Fruit fly (Drosophila melanogaster) whole organism, embryonic: ENCODE data around the gene P5CDh1.
A peak's percentile ranks its signal among the peaks of the same experiment; 100 is the strongest.

Source experiments
- CG12659 ChIP-seq: fragments of 200-800 bp; sonication (Bioruptor generic); optimal IDR thresholded peaks from 3 replicates; lab custom pipeline; 2017; ENCODE audit warnings: mild to moderate bottlenecking, missing biosample characterization, missing genetic modification reagents, missing genetic modification characterization
- CG14050 ChIP-seq: fragments of 200-800 bp; sonication (Bioruptor generic); IDR thresholded peaks from 3 replicates; pipeline ENCODE4 v1.3.6; 2022; ENCODE audit warnings: missing biosample characterization, missing genetic modification characterization
- CG17568 ChIP-seq: fragments of 200-800 bp; sonication (Bioruptor generic); optimal IDR thresholded peaks from 2 replicates; lab custom pipeline; 2018; ENCODE audit warnings: missing biosample characterization, mild to moderate bottlenecking, missing genetic modification characterization, moderate library complexity
- CG17829 ChIP-seq: fragments of 200-800 bp; optimal IDR thresholded peaks from 2 replicates; lab custom pipeline; 2019; ENCODE audit warnings: missing biosample characterization, mild to moderate bottlenecking, missing genetic modification characterization, moderate library complexity
- CG1832 ChIP-seq: fragments of 200-800 bp; sonication (Bioruptor generic); optimal IDR thresholded peaks from 2 replicates; lab custom pipeline; 2017; ENCODE audit warnings: missing biosample characterization, mild to moderate bottlenecking, missing genetic modification characterization, inconsistent platforms
- CG18599 ChIP-seq: fragments of 200-800 bp; sonication (Bioruptor generic); optimal IDR thresholded peaks from 3 replicates; lab custom pipeline; 2017; ENCODE audit warnings: missing biosample characterization, missing genetic modification characterization, mild to moderate bottlenecking, moderate library complexity, missing genetic modification reagents
- CG2678 ChIP-seq: fragments of 200-800 bp; sonication (Bioruptor generic); optimal IDR thresholded peaks from 3 replicates; lab custom pipeline; 2019; ENCODE audit warnings: missing biosample characterization, mild to moderate bottlenecking, missing genetic modification characterization, moderate library complexity
- CG4424 ChIP-seq: fragments of 200-800 bp; sonication (Bioruptor generic); optimal IDR thresholded peaks from 3 replicates; lab custom pipeline; 2016; ENCODE audit warnings: missing biosample characterization, missing genetic modification characterization
- CG5180 ChIP-seq: fragments of 200-800 bp; sonication (Bioruptor generic); optimal IDR thresholded peaks from 3 replicates; lab custom pipeline; 2017; ENCODE audit warnings: missing biosample characterization, missing genetic modification characterization, mild to moderate bottlenecking, moderate library complexity, missing genetic modification reagents
- CG8765 ChIP-seq: fragments of 200-800 bp; sonication (Bioruptor generic); IDR thresholded peaks from 2 replicates; pipeline ENCODE4 v1.3.6; 2022; ENCODE audit warnings: missing biosample characterization, missing genetic modification characterization
- CG9215 ChIP-seq: fragments of 200-800 bp; sonication (Bioruptor generic); IDR thresholded peaks from 2 replicates; pipeline ENCODE4 v1.3.6; 2022; ENCODE audit warnings: missing biosample characterization, missing genetic modification characterization
- CG9609 ChIP-seq: fragments of 200-800 bp; sonication (Bioruptor generic); optimal IDR thresholded peaks from 3 replicates; lab custom pipeline; 2016; ENCODE audit warnings: missing biosample characterization, missing genetic modification characterization
- CG9876 ChIP-seq: fragments of 200-800 bp; sonication (Bioruptor generic); optimal IDR thresholded peaks from 2 replicates; lab custom pipeline; 2016; ENCODE audit warnings: missing biosample characterization, missing genetic modification characterization
- CTCF ChIP-seq: fragments of 200-800 bp; sonication (Bioruptor generic); optimal IDR thresholded peaks from 2 replicates; lab custom pipeline; 2017; ENCODE audit warnings: missing biosample characterization, mild to moderate bottlenecking, missing genetic modification characterization, moderate library complexity
- CkIIα-i1 ChIP-seq: fragments of 200-800 bp; sonication (Bioruptor generic); IDR thresholded peaks from 2 replicates; pipeline ENCODE4 v1.3.6; 2022; ENCODE audit warnings: missing biosample characterization, missing genetic modification characterization
- D19A ChIP-seq: fragments of 200-800 bp; optimal IDR thresholded peaks from 3 replicates; lab custom pipeline; 2019; ENCODE audit warnings: missing biosample characterization, mild to moderate bottlenecking, missing genetic modification characterization, moderate library complexity
- Elba2 ChIP-seq: fragments of 200-800 bp; sonication (Bioruptor generic); optimal IDR thresholded peaks from 3 replicates; lab custom pipeline; 2016; ENCODE audit warnings: missing biosample characterization, missing genetic modification characterization
- Fer3 ChIP-seq: fragments of 200-800 bp; sonication (Bioruptor generic); optimal IDR thresholded peaks from 2 replicates; lab custom pipeline; 2018; ENCODE audit warnings: missing biosample characterization, mild to moderate bottlenecking, missing genetic modification characterization, moderate library complexity
- GATAe ChIP-seq: fragments of 200-800 bp; sonication (Bioruptor generic); conservative IDR thresholded peaks from 2 replicates; pipeline ENCODE4 v1.3.6; 2022; ENCODE audit warnings: missing biosample characterization, missing genetic modification characterization
- Myb ChIP-seq: fragments of 200-800 bp; sonication (Bioruptor generic); optimal IDR thresholded peaks from 2 replicates; lab custom pipeline; 2016; ENCODE audit warnings: missing biosample characterization, missing genetic modification characterization
- NK7.1 ChIP-seq: fragments of 200-800 bp; sonication (Bioruptor generic); optimal IDR thresholded peaks from 3 replicates; lab custom pipeline; 2016; ENCODE audit warnings: missing biosample characterization, missing genetic modification characterization
- Neu2 ChIP-seq: fragments of 200-800 bp; sonication (Bioruptor generic); optimal IDR thresholded peaks from 3 replicates; lab custom pipeline; 2016; ENCODE audit warnings: missing biosample characterization, missing genetic modification characterization, borderline replicate concordance
- Nf-YB ChIP-seq: fragments of 200-800 bp; sonication (Bioruptor generic); optimal IDR thresholded peaks from 3 replicates; lab custom pipeline; 2019; ENCODE audit warnings: missing biosample characterization, mild to moderate bottlenecking, missing genetic modification characterization, moderate library complexity
- danr ChIP-seq: fragments of 200-800 bp; sonication (Bioruptor generic); IDR thresholded peaks from 2 replicates; pipeline ENCODE4 v1.3.6; 2022; ENCODE audit warnings: missing biosample characterization, missing genetic modification characterization
- dm ChIP-seq: fragments of 200-800 bp; sonication (Bioruptor generic); optimal IDR thresholded peaks from 3 replicates; lab custom pipeline; 2016; ENCODE audit warnings: missing biosample characterization, missing genetic modification characterization
- emc ChIP-seq: fragments of 200-800 bp; sonication (Bioruptor generic); optimal IDR thresholded peaks from 2 replicates; lab custom pipeline; 2016; ENCODE audit warnings: missing biosample characterization, missing genetic modification characterization
- ewg ChIP-seq: fragments of 200-800 bp; sonication (Bioruptor generic); optimal IDR thresholded peaks from 3 replicates; lab custom pipeline; 2017; ENCODE audit warnings: mild to moderate bottlenecking, missing biosample characterization, missing genetic modification reagents, missing genetic modification characterization
- fu2 ChIP-seq: fragments of 200-800 bp; sonication (Bioruptor generic); optimal IDR thresholded peaks from 2 replicates; lab custom pipeline; 2016; ENCODE audit warnings: missing biosample characterization, missing genetic modification characterization
- gcm ChIP-seq: fragments of 200-800 bp; sonication (Bioruptor generic); optimal IDR thresholded peaks from 2 replicates; lab custom pipeline; 2019; ENCODE audit warnings: missing biosample characterization, mild to moderate bottlenecking, missing genetic modification characterization, moderate library complexity
- gem ChIP-seq: fragments of 200-800 bp; sonication (Bioruptor generic); optimal IDR thresholded peaks from 2 replicates; lab custom pipeline; 2019; ENCODE audit warnings: missing biosample characterization, mild to moderate bottlenecking, missing genetic modification characterization, moderate library complexity
- grn ChIP-seq: fragments of 200-800 bp; sonication (Bioruptor generic); optimal IDR thresholded peaks from 3 replicates; lab custom pipeline; 2017; ENCODE audit warnings: missing biosample characterization, missing genetic modification characterization
- hkb ChIP-seq, 2 experiments: fragments of 200-800 bp in 1 of 2; fragments of >200 bp in 1 of 2; sonication (Bioruptor generic) in 1 of 2; IDR thresholded peaks in 1 of 2; optimal IDR thresholded peaks in 1 of 2; 2 replicates each; pipeline versions ENCODE4 v1.3.6 to Lab custom; 2017 to 2022; ENCODE audit warnings: missing biosample characterization in 1 of 2, missing genetic modification characterization in 1 of 2
- lab ChIP-seq: fragments of 200-800 bp; sonication (Bioruptor generic); optimal IDR thresholded peaks from 3 replicates; lab custom pipeline; 2017; ENCODE audit warnings: missing biosample characterization, missing genetic modification characterization, mild to moderate bottlenecking, moderate library complexity, missing genetic modification reagents
- lmd ChIP-seq: fragments of 200-800 bp; sonication (Bioruptor generic); IDR thresholded peaks from 2 replicates; pipeline ENCODE4 v1.3.6; 2022; ENCODE audit warnings: missing biosample characterization, missing genetic modification characterization
- mam ChIP-seq: fragments of 200-800 bp; sonication (Bioruptor generic); optimal IDR thresholded peaks from 3 replicates; lab custom pipeline; 2016; ENCODE audit warnings: missing biosample characterization, missing genetic modification characterization
- mld ChIP-seq: fragments of 200-800 bp; sonication (Bioruptor generic); IDR thresholded peaks from 3 replicates; pipeline ENCODE4 v1.3.6; 2022; ENCODE audit warnings: missing biosample characterization, missing genetic modification characterization; ENCODE audit not compliant: partially characterized antibody
- nau ChIP-seq: fragments of 200-800 bp; sonication (Bioruptor generic); optimal IDR thresholded peaks from 3 replicates; lab custom pipeline; 2017; ENCODE audit warnings: missing biosample characterization, mild to moderate bottlenecking, missing genetic modification characterization, missing genetic modification reagents
- odd ChIP-seq: fragments of 200-800 bp; sonication (Bioruptor generic); optimal IDR thresholded peaks from 2 replicates; lab custom pipeline; 2017; ENCODE audit warnings: missing biosample characterization, mild to moderate bottlenecking, missing genetic modification characterization
- peb ChIP-seq: fragments of 200-800 bp; sonication (Bioruptor generic); IDR thresholded peaks from 2 replicates; pipeline ENCODE4 v1.3.6; 2022; ENCODE audit warnings: missing biosample characterization, missing genetic modification characterization
- ranshi ChIP-seq: fragments of 200-800 bp; sonication (Bioruptor generic); IDR thresholded peaks from 2 replicates; pipeline ENCODE4 v1.3.6; 2022; ENCODE audit warnings: missing biosample characterization, missing genetic modification characterization
- repo ChIP-seq: fragments of 200-800 bp; sonication (Bioruptor generic); optimal IDR thresholded peaks from 2 replicates; lab custom pipeline; 2016; ENCODE audit warnings: missing biosample characterization, missing genetic modification characterization
- row ChIP-seq: fragments of 200-800 bp; sonication (Bioruptor generic); IDR thresholded peaks from 3 replicates; pipeline ENCODE4 v1.3.6; 2022; ENCODE audit warnings: missing biosample characterization, missing genetic modification characterization
- salm ChIP-seq: fragments of 200-800 bp; sonication (Bioruptor generic); optimal IDR thresholded peaks from 2 replicates; lab custom pipeline; 2018; ENCODE audit warnings: missing biosample characterization, mild to moderate bottlenecking, missing genetic modification characterization
- sc ChIP-seq, 3 experiments: fragments of >200 bp in 2 of 3; fragments of 200-800 bp in 1 of 3; sonication (Bioruptor generic) in 1 of 3; optimal IDR thresholded peaks; 2 replicates in 2 of 3; 3 replicates in 1 of 3; lab custom pipeline; 2017; ENCODE audit warnings: mild to moderate bottlenecking in 1 of 3, missing biosample characterization in 1 of 3, missing genetic modification characterization in 1 of 3, missing genetic modification reagents in 1 of 3
- seq ChIP-seq: fragments of 200-800 bp; sonication (Bioruptor generic); IDR thresholded peaks from 2 replicates; pipeline ENCODE4 v1.3.6; 2022; ENCODE audit warnings: missing biosample characterization, missing genetic modification characterization
- sima ChIP-seq: fragments of 200-800 bp; sonication (Bioruptor generic); optimal IDR thresholded peaks from 2 replicates; lab custom pipeline; 2016; ENCODE audit warnings: missing biosample characterization, missing genetic modification characterization
- slou ChIP-seq: fragments of 200-800 bp; sonication (Bioruptor generic); optimal IDR thresholded peaks from 3 replicates; lab custom pipeline; 2016; ENCODE audit warnings: missing biosample characterization, missing genetic modification characterization
- trem ChIP-seq: fragments of 200-800 bp; optimal IDR thresholded peaks from 3 replicates; lab custom pipeline; 2019; ENCODE audit warnings: missing biosample characterization, mild to moderate bottlenecking, missing genetic modification characterization, moderate library complexity
- trh ChIP-seq: fragments of 200-800 bp; sonication (Bioruptor generic); optimal IDR thresholded peaks from 2 replicates; lab custom pipeline; 2016; ENCODE audit warnings: missing biosample characterization, missing genetic modification characterization

Gene P5CDh1

dm6 chr3L:21859299-21860052 lies 18.3 kb upstream of the P5CDh1 start (continued):
- TF ChIP-seq Myb (GFP tag; lab: Kevin White, UChicago) (no peak), trh (no peak), danr (GFP tag; lab: Robert Waterston, UW) (no peak), salm (no peak), sc (optimal IDR thresholded peaks at IDR 0.05; lab: Kevin White, UChicago) (no peak), sc (GFP tag; optimal IDR thresholded peaks at IDR 0.05; lab: Kevin White, UChicago) (peak; percentile 9), peb (GFP tag; lab: Robert Waterston, UW) (no peak), CkIIα-i1 (no peak), Neu2 (GFP tag; lab: Kevin White, UChicago) (no peak), ewg (GFP tag; lab: Kevin White, UChicago) (peak; percentile 14), CTCF (GFP tag; lab: Kevin White, UChicago) (no peak), CG8765 (GFP tag; lab: Robert Waterston, UW) (no peak), lab (peak; percentile 68), CG1832 (no peak), CG9876 (GFP tag; lab: Kevin White, UChicago) (no peak), gcm (GFP tag; lab: Kevin White, UChicago) (no peak), NK7.1 (GFP tag; lab: Kevin White, UChicago) (no peak), CG2678 (tag; lab: Kevin White, UChicago) (peak; percentile 76), CG9609 (GFP tag; lab: Kevin White, UChicago) (no peak), odd (peak; percentile 27), Nf-YB (GFP tag; lab: Kevin White, UChicago) (peak; percentile 9), seq (GFP tag; lab: Robert Waterston, UW) (no peak), slou (no peak), CG17568 (GFP tag; lab: Kevin White, UChicago) (no peak), CG5180 (GFP tag; lab: Kevin White, UChicago) (no peak), CG17829 (tag; lab: Kevin White, UChicago) (no peak), fu2 (GFP tag; lab: Kevin White, UChicago) (no peak), CG12659 (GFP tag; lab: Kevin White, UChicago) (peak; percentile 30), CG4424 (GFP tag; lab: Kevin White, UChicago) (peak; percentile 24), GATAe (no peak), emc (GFP tag; lab: Kevin White, UChicago) (no peak), hkb (optimal IDR thresholded peaks at IDR 0.05; lab: Kevin White, UChicago) (no peak), hkb (GFP tag; IDR thresholded peaks at IDR 0.05; lab: Robert Waterston, UW) (no peak), repo (no peak), row (GFP tag; lab: Robert Waterston, UW) (peak; percentile 57), Elba2 (no peak), CG14050 (GFP tag; lab: Robert Waterston, UW) (no peak), nau (GFP tag; lab: Kevin White, UChicago) (no peak), trem (tag; lab: Kevin White, UChicago) (no peak), ranshi (GFP tag; lab: Robert Waterston, UW) (no peak), CG9215 (peak; percentile 8; the same call in 1 of the 2 replicates), Fer3 (tag; lab: Kevin White, UChicago) (peak; percentile 22), D19A (tag; lab: Kevin White, UChicago) (peak; percentile 70), dm (GFP tag; lab: Kevin White, UChicago) (no peak), grn (GFP tag; lab: Kevin White, UChicago) (no peak), mld (no peak), sima (GFP tag; lab: Kevin White, UChicago) (no peak), CG18599 (peak; percentile 82), gem (peak; percentile 69), lmd (GFP tag; lab: Robert Waterston, UW) (no peak), mam (no peak)
